Worm (Caenorhabditis elegans) whole organism, mixed stage, embryonic: ENCODE results near the gene C25E10.11.

Source experiments
- ceh-39 ChIP-seq: fragments of 150-350 bp; optimal IDR thresholded peaks from 2 replicates; lab custom pipeline; 2014; ENCODE audit warnings: missing biosample characterization, missing genetic modification characterization
- ces-1 ChIP-seq: fragments of 150-350 bp; optimal IDR thresholded peaks from 2 replicates; lab custom pipeline; 2014; ENCODE audit warnings: missing biosample characterization, missing genetic modification reagents, missing genetic modification characterization
- elt-3 ChIP-seq: fragments of 150-350 bp; optimal IDR thresholded peaks from 2 replicates; lab custom pipeline; 2014; ENCODE audit warnings: missing biosample characterization, missing genetic modification characterization
- hlh-1 ChIP-seq: fragments of 150-350 bp; optimal IDR thresholded peaks from 2 replicates; lab custom pipeline; 2014; ENCODE audit warnings: missing biosample characterization, missing genetic modification reagents, missing genetic modification characterization
- mab-5 ChIP-seq: fragments of 150-350 bp; optimal IDR thresholded peaks from 2 replicates; lab custom pipeline; 2014; ENCODE audit warnings: missing biosample characterization, missing genetic modification characterization
- mep-1 ChIP-seq: fragments of 150-350 bp; optimal IDR thresholded peaks from 2 replicates; lab custom pipeline; 2017; ENCODE audit warnings: missing biosample characterization, missing genetic modification reagents, missing genetic modification characterization, inconsistent platforms
- nhr-12 ChIP-seq: fragments of 150-350 bp; optimal IDR thresholded peaks from 2 replicates; lab custom pipeline; 2014; ENCODE audit warnings: missing biosample characterization, missing genetic modification characterization
- nhr-237 ChIP-seq: fragments of 150-350 bp; optimal IDR thresholded peaks from 2 replicates; lab custom pipeline; 2014; ENCODE audit warnings: missing biosample characterization, missing genetic modification characterization
- nhr-28 ChIP-seq: fragments of 150-350 bp; optimal IDR thresholded peaks from 2 replicates; lab custom pipeline; 2014; ENCODE audit warnings: missing biosample characterization, missing genetic modification characterization
- nhr-76 ChIP-seq: sonication (generic microtip); optimal IDR thresholded peaks from 2 replicates; lab custom pipeline; 2017; ENCODE audit warnings: missing biosample characterization, missing genetic modification characterization
- pha-4 ChIP-seq: fragments of 150-350 bp; optimal IDR thresholded peaks from 2 replicates; lab custom pipeline; 2018; ENCODE audit warnings: missing biosample characterization, missing genetic modification reagents, missing genetic modification characterization
- sptf-1 ChIP-seq: sonication (generic microtip); optimal IDR thresholded peaks from 2 replicates; lab custom pipeline; 2017; ENCODE audit warnings: mild to moderate bottlenecking, missing genetic modification characterization, moderate library complexity, missing compliant biosample characterization
- unc-62 ChIP-seq: fragments of 150-350 bp; optimal IDR thresholded peaks from 2 replicates; lab custom pipeline; 2014; ENCODE audit warnings: missing biosample characterization, missing genetic modification reagents, missing genetic modification characterization

DNA sequence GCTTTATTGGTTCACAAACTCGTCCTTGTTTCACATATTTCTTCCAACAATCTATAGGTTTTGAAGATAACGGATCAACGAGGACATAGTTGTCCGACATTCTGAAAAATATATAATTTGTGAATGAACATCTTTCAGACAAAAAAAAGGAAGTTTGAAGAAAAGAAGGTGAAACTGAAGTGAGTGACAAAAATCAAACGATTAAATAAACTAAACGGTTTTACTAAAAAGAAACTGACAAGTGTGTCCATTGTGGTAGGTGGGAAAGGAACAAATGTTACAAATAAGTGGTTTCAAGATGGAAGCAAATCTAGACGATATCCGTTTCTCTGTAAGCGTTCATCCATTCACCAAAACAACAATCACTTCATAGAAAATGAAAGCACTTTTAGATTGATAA, 3.8 kb upstream of the C25E10.11 start, which contains the start of gene C25E10.12:
- TF ChIP-seq nhr-12 (tag; lab: Kevin White, UChicago) (no peak), sptf-1 (tag; lab: Kevin White, UChicago) (no peak), nhr-76 (tag; lab: Kevin White, UChicago) (no peak), unc-62 (GFP tag; lab: Kevin White, UChicago) (no peak), pha-4 (no peak), elt-3 (tag; lab: Kevin White, UChicago) (no peak), ces-1 (no peak), nhr-28 (tag; lab: Kevin White, UChicago) (no peak), nhr-237 (no peak), mep-1 (tag; lab: Kevin White, UChicago) (no peak), ceh-39 (tag; lab: Kevin White, UChicago) (no peak), hlh-1 (tag; lab: Kevin White, UChicago) (no peak), mab-5 (no peak)
